Fruit fly (Drosophila melanogaster) whole organism, adult: Measurements from ENCODE around the gene CG34451.

Experiments used
- CG12768 ChIP-seq: fragments of 200-800 bp; sonication (Bioruptor generic); optimal IDR thresholded peaks from 2 replicates; lab custom pipeline; 2017; ENCODE audit warnings: missing biosample characterization, missing genetic modification characterization, mild to moderate bottlenecking, moderate library complexity, missing genetic modification reagents
- CG14711 ChIP-seq: fragments of 200-800 bp; sonication (Bioruptor generic); optimal IDR thresholded peaks from 2 replicates; lab custom pipeline; 2018; ENCODE audit warnings: missing biosample characterization, mild to moderate bottlenecking, missing genetic modification characterization, moderate library complexity
- CG1620 ChIP-seq: fragments of 200-800 bp; sonication (Bioruptor generic); optimal IDR thresholded peaks from 2 replicates; lab custom pipeline; 2016; ENCODE audit warnings: missing biosample characterization, missing genetic modification characterization
- Clk ChIP-seq: fragments of 200-800 bp; sonication (Bioruptor generic); optimal IDR thresholded peaks from 2 replicates; lab custom pipeline; 2017; ENCODE audit warnings: missing biosample characterization, missing genetic modification characterization
- Hr96 ChIP-seq: fragments of 200-800 bp; sonication (Bioruptor generic); optimal IDR thresholded peaks from 2 replicates; lab custom pipeline; 2016; ENCODE audit warnings: missing biosample characterization, missing genetic modification characterization
- cic ChIP-seq: fragments of 200-800 bp; sonication (Bioruptor generic); optimal IDR thresholded peaks from 2 replicates; lab custom pipeline; 2017; ENCODE audit warnings: missing biosample characterization, mild to moderate bottlenecking, missing genetic modification characterization, moderate library complexity
- ovo ChIP-seq: fragments of 200-800 bp; sonication (Bioruptor generic); optimal IDR thresholded peaks from 2 replicates; lab custom pipeline; 2016; ENCODE audit warnings: missing biosample characterization, missing genetic modification characterization

dm6 chr3L:15706199-15706598 is 14.3 kb upstream of the CG34451 start:
- TF ChIP-seq ovo, result no peak
- TF ChIP-seq Clk, result no peak
- no peak for TF ChIP-seq cic (GFP tag; lab: Kevin White, UChicago)
- no peak for TF ChIP-seq Hr96 (GFP tag; lab: Kevin White, UChicago)
- no peak for TF ChIP-seq CG14711 (tag; lab: Kevin White, UChicago)
- TF ChIP-seq CG12768, result no peak
- TF ChIP-seq CG1620 (GFP tag; lab: Kevin White, UChicago), result no peak
